Fruit fly (Drosophila melanogaster) Kc167 (cell line): ENCODE measurements around the gene CG31267.

Source experiments
- Myc ChIP-seq: fragments of >200 bp; optimal IDR thresholded peaks from 2 replicates; lab custom pipeline; 2017; ENCODE audit warnings: missing external identifiers
- h ChIP-seq: fragments of >200 bp; optimal IDR thresholded peaks from 3 replicates; lab custom pipeline; 2018; ENCODE audit warnings: missing external identifiers
- ttk ChIP-seq: sonication (Bioruptor generic); optimal IDR thresholded peaks from 2 replicates; lab custom pipeline; 2017; ENCODE audit warnings: missing external identifiers

- TF ChIP-seq ttk (lab: Kevin White, UChicago) (no peak), Myc (lab: Kevin White, UChicago) (no peak), h (lab: Kevin White, UChicago) (no peak)
Measured at dm6 chr3R:17125339-17126044, 8.5 kb upstream of the CG31267 start, which contains the start of gene cher.
